Fruit fly (Drosophila melanogaster) S2 (cell line): ENCODE results near the gene CG12773.

Experiments used
- CG8478 ChIP-seq: fragments of >200 bp; optimal IDR thresholded peaks from 2 replicates; lab custom pipeline; 2018
- CTCF ChIP-seq, 2 experiments: fragments of >200 bp; optimal IDR thresholded peaks; 2 replicates each; lab custom pipeline; 2018

DNA sequence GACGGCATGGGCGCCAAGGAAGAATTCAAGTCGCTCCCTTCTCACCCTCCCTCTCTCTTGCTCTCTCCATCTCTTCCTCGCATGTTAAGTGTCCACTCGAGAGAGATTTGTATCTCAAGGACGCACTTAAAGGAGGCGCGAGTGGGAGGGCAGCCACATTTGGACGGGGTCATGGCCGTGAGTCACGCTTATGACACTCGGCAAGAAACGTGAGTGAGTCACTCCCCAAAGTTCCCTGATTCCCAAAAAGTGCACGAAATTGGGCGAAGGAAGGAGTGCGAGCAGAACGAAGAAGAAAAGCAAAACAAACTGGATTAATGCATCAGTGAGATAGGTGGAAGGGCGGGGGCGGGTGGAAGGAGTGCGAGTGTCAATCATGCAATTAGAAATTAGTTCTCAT is 32.7 kb downstream of the CG12773 start:
- no peak for TF ChIP-seq CG8478 (lab: Kevin White, UChicago)
- no peak for TF ChIP-seq CTCF (optimal IDR thresholded peaks at IDR 0.05; lab: Kevin White, UChicago)
